Fruit fly (Drosophila melanogaster) whole organism, embryonic: ENCODE data around the gene Cp190.

ENCODE experiments used
- Aef1 ChIP-seq: fragments of 200-800 bp; sonication (Bioruptor generic); IDR thresholded peaks from 3 replicates; pipeline ENCODE4 v1.3.6; 2022; ENCODE audit warnings: missing biosample characterization, missing genetic modification characterization
- Atf6 ChIP-seq: fragments of 200-800 bp; sonication (Bioruptor generic); IDR thresholded peaks from 2 replicates; pipeline ENCODE4 v1.3.6; 2022; ENCODE audit warnings: missing biosample characterization, missing genetic modification characterization
- B-H2 ChIP-seq: fragments of 200-800 bp; sonication (Bioruptor generic); optimal IDR thresholded peaks from 2 replicates; lab custom pipeline; 2018; ENCODE audit warnings: missing biosample characterization, mild to moderate bottlenecking, missing genetic modification characterization
- BEAF-32 ChIP-seq: fragments of 200-800 bp; sonication (Bioruptor generic); optimal IDR thresholded peaks from 3 replicates; lab custom pipeline; 2017; ENCODE audit warnings: missing biosample characterization, missing genetic modification characterization, mild to moderate bottlenecking, moderate library complexity, missing genetic modification reagents
- Bteb2 ChIP-seq: fragments of 200-800 bp; sonication (Bioruptor generic); optimal IDR thresholded peaks from 2 replicates; lab custom pipeline; 2016; ENCODE audit warnings: missing biosample characterization, missing genetic modification characterization
- CG12155 ChIP-seq: fragments of 200-800 bp; sonication (Bioruptor generic); optimal IDR thresholded peaks from 3 replicates; lab custom pipeline; 2016; ENCODE audit warnings: missing biosample characterization, missing genetic modification characterization
- CG12299 ChIP-seq: fragments of 200-800 bp; sonication (Bioruptor generic); optimal IDR thresholded peaks from 2 replicates; lab custom pipeline; 2018; ENCODE audit warnings: missing biosample characterization, mild to moderate bottlenecking, missing genetic modification characterization
- CG14710 ChIP-seq: fragments of 200-800 bp; sonication (Bioruptor generic); optimal IDR thresholded peaks from 3 replicates; lab custom pipeline; 2019; ENCODE audit warnings: missing biosample characterization, mild to moderate bottlenecking, missing genetic modification characterization, moderate library complexity
- CG15601 ChIP-seq: fragments of 200-800 bp; sonication (Bioruptor generic); optimal IDR thresholded peaks from 3 replicates; lab custom pipeline; 2019; ENCODE audit warnings: missing biosample characterization, mild to moderate bottlenecking, missing genetic modification characterization, moderate library complexity
- CG1602 ChIP-seq: fragments of 200-800 bp; sonication (Bioruptor generic); optimal IDR thresholded peaks from 3 replicates; lab custom pipeline; 2016; ENCODE audit warnings: missing biosample characterization, missing genetic modification characterization
- CG16863 ChIP-seq: fragments of 200-800 bp; sonication (Bioruptor generic); optimal IDR thresholded peaks from 3 replicates; lab custom pipeline; 2016; ENCODE audit warnings: missing biosample characterization, missing genetic modification characterization
- CG2678 ChIP-seq: fragments of 200-800 bp; sonication (Bioruptor generic); optimal IDR thresholded peaks from 3 replicates; lab custom pipeline; 2019; ENCODE audit warnings: missing biosample characterization, mild to moderate bottlenecking, missing genetic modification characterization, moderate library complexity
- CG2712 ChIP-seq: fragments of 200-800 bp; optimal IDR thresholded peaks from 3 replicates; lab custom pipeline; 2019; ENCODE audit warnings: missing biosample characterization, mild to moderate bottlenecking, missing genetic modification characterization, moderate library complexity
- CG30020 ChIP-seq: fragments of 200-800 bp; optimal IDR thresholded peaks from 2 replicates; lab custom pipeline; 2019; ENCODE audit warnings: missing biosample characterization, mild to moderate bottlenecking, missing genetic modification characterization, moderate library complexity
- CG32767 ChIP-seq: fragments of 200-800 bp; sonication (Bioruptor generic); IDR thresholded peaks from 2 replicates; pipeline ENCODE4 v1.3.6; 2022; ENCODE audit warnings: missing biosample characterization, missing genetic modification characterization
- CG3281 ChIP-seq: fragments of 200-800 bp; sonication (Bioruptor generic); optimal IDR thresholded peaks from 3 replicates; lab custom pipeline; 2017; ENCODE audit warnings: missing biosample characterization, mild to moderate bottlenecking, missing genetic modification characterization
- CG4617 ChIP-seq: fragments of 200-800 bp; sonication (Bioruptor generic); optimal IDR thresholded peaks from 3 replicates; lab custom pipeline; 2016; ENCODE audit warnings: missing biosample characterization, missing genetic modification characterization, borderline replicate concordance
- CG6683 ChIP-seq: fragments of 200-800 bp; sonication (Bioruptor generic); optimal IDR thresholded peaks from 2 replicates; lab custom pipeline; 2017; ENCODE audit warnings: missing biosample characterization, mild to moderate bottlenecking, missing genetic modification characterization, missing genetic modification reagents
- CG6765 ChIP-seq: fragments of 200-800 bp; sonication (Bioruptor generic); optimal IDR thresholded peaks from 3 replicates; lab custom pipeline; 2017; ENCODE audit warnings: missing biosample characterization, mild to moderate bottlenecking, missing genetic modification characterization
- CG7839 ChIP-seq: fragments of 200-800 bp; sonication (Bioruptor generic); optimal IDR thresholded peaks from 3 replicates; lab custom pipeline; 2018; ENCODE audit warnings: missing biosample characterization, mild to moderate bottlenecking, missing genetic modification characterization, moderate library complexity
- CG8290 ChIP-seq, 3 experiments: fragments of 200-800 bp; sonication (Bioruptor generic); optimal IDR thresholded peaks; 2 replicates each; lab custom pipeline; 2016 to 2019; ENCODE audit warnings: missing biosample characterization in 3 of 3, missing genetic modification characterization in 3 of 3, mild to moderate bottlenecking in 2 of 3, moderate library complexity in 1 of 3
- CG9609 ChIP-seq: fragments of 200-800 bp; sonication (Bioruptor generic); optimal IDR thresholded peaks from 3 replicates; lab custom pipeline; 2016; ENCODE audit warnings: missing biosample characterization, missing genetic modification characterization
- CG9876 ChIP-seq: fragments of 200-800 bp; sonication (Bioruptor generic); optimal IDR thresholded peaks from 2 replicates; lab custom pipeline; 2016; ENCODE audit warnings: missing biosample characterization, missing genetic modification characterization
- CG9932 ChIP-seq: fragments of 200-800 bp; sonication (Bioruptor generic); IDR thresholded peaks from 2 replicates; pipeline ENCODE4 v1.3.6; 2022; ENCODE audit warnings: missing biosample characterization, missing genetic modification characterization
- D ChIP-seq, 2 experiments: fragments of 200-800 bp in 1 of 2; fragments of >200 bp in 1 of 2; sonication (Bioruptor generic) in 1 of 2; optimal IDR thresholded peaks; 2 replicates in 1 of 2; 3 replicates in 1 of 2; lab custom pipeline; 2017; ENCODE audit warnings: mild to moderate bottlenecking in 1 of 2, missing biosample characterization in 1 of 2, missing genetic modification characterization in 1 of 2, missing genetic modification reagents in 1 of 2
- D19B ChIP-seq: fragments of 200-800 bp; sonication (Bioruptor generic); optimal IDR thresholded peaks from 2 replicates; lab custom pipeline; 2017; ENCODE audit warnings: missing biosample characterization, mild to moderate bottlenecking, missing genetic modification characterization
- Dip3 ChIP-seq: fragments of 200-800 bp; sonication (Bioruptor generic); optimal IDR thresholded peaks from 3 replicates; lab custom pipeline; 2016; ENCODE audit warnings: missing biosample characterization, missing genetic modification characterization
- Gsc ChIP-seq: fragments of 200-800 bp; sonication (Bioruptor generic); IDR thresholded peaks from 2 replicates; pipeline ENCODE4 v1.3.6; 2022; ENCODE audit warnings: missing biosample characterization, missing genetic modification characterization
- Hand ChIP-seq: fragments of 200-800 bp; sonication (Bioruptor generic); optimal IDR thresholded peaks from 2 replicates; lab custom pipeline; 2017; ENCODE audit warnings: mild to moderate bottlenecking, missing biosample characterization, missing genetic modification reagents, missing genetic modification characterization
- Hsf ChIP-seq: fragments of 200-800 bp; sonication (Bioruptor generic); optimal IDR thresholded peaks from 3 replicates; lab custom pipeline; 2016; ENCODE audit warnings: missing biosample characterization, missing genetic modification characterization
- Myb ChIP-seq: fragments of 200-800 bp; sonication (Bioruptor generic); optimal IDR thresholded peaks from 2 replicates; lab custom pipeline; 2016; ENCODE audit warnings: missing biosample characterization, missing genetic modification characterization
- NC2α ChIP-seq: fragments of 200-800 bp; sonication (Bioruptor generic); optimal IDR thresholded peaks from 2 replicates; lab custom pipeline; 2016; ENCODE audit warnings: missing biosample characterization, missing genetic modification characterization
- Nf-YC ChIP-seq: fragments of 200-800 bp; optimal IDR thresholded peaks from 3 replicates; lab custom pipeline; 2019; ENCODE audit warnings: missing biosample characterization, mild to moderate bottlenecking, missing genetic modification characterization, moderate library complexity
- cas ChIP-seq: fragments of 200-800 bp; sonication (Bioruptor generic); IDR thresholded peaks from 2 replicates; pipeline ENCODE4 v1.3.6; 2022; ENCODE audit warnings: missing biosample characterization, missing genetic modification characterization
- chn ChIP-seq: fragments of 200-800 bp; sonication (Bioruptor generic); optimal IDR thresholded peaks from 2 replicates; lab custom pipeline; 2016; ENCODE audit warnings: missing biosample characterization, missing genetic modification characterization
- dmrt11E ChIP-seq: fragments of 200-800 bp; sonication (Bioruptor generic); optimal IDR thresholded peaks from 3 replicates; lab custom pipeline; 2018; ENCODE audit warnings: missing biosample characterization, mild to moderate bottlenecking, missing genetic modification characterization, moderate library complexity
- emc ChIP-seq: fragments of 200-800 bp; sonication (Bioruptor generic); optimal IDR thresholded peaks from 2 replicates; lab custom pipeline; 2016; ENCODE audit warnings: missing biosample characterization, missing genetic modification characterization
- ewg ChIP-seq: fragments of 200-800 bp; sonication (Bioruptor generic); optimal IDR thresholded peaks from 3 replicates; lab custom pipeline; 2017; ENCODE audit warnings: mild to moderate bottlenecking, missing biosample characterization, missing genetic modification reagents, missing genetic modification characterization
- eyg ChIP-seq: fragments of 200-800 bp; sonication (Bioruptor generic); optimal IDR thresholded peaks from 3 replicates; lab custom pipeline; 2016; ENCODE audit warnings: missing biosample characterization, missing genetic modification characterization
- lola ChIP-seq, 3 experiments: fragments of >200 bp in 2 of 3; fragments of 200-800 bp in 1 of 3; sonication (Bioruptor generic) in 1 of 3; optimal IDR thresholded peaks; 2 replicates each; lab custom pipeline; 2017 to 2019; ENCODE audit warnings: missing biosample characterization in 3 of 3, missing genetic modification characterization in 3 of 3, mild to moderate bottlenecking in 1 of 3, moderate library complexity in 1 of 3
- peb ChIP-seq: fragments of 200-800 bp; sonication (Bioruptor generic); IDR thresholded peaks from 2 replicates; pipeline ENCODE4 v1.3.6; 2022; ENCODE audit warnings: missing biosample characterization, missing genetic modification characterization
- pros ChIP-seq: fragments of 200-800 bp; sonication (Bioruptor generic); optimal IDR thresholded peaks from 3 replicates; lab custom pipeline; 2019; ENCODE audit warnings: missing biosample characterization, mild to moderate bottlenecking, missing genetic modification characterization, moderate library complexity
- ssp ChIP-seq: fragments of 200-800 bp; sonication (Bioruptor generic); IDR thresholded peaks from 2 replicates; pipeline ENCODE4 v1.3.6; 2022; ENCODE audit warnings: missing biosample characterization, missing genetic modification characterization
- trem ChIP-seq: fragments of 200-800 bp; optimal IDR thresholded peaks from 3 replicates; lab custom pipeline; 2019; ENCODE audit warnings: missing biosample characterization, mild to moderate bottlenecking, missing genetic modification characterization, moderate library complexity
- twi ChIP-seq: fragments of 200-800 bp; optimal IDR thresholded peaks from 2 replicates; lab custom pipeline; 2019; ENCODE audit warnings: missing biosample characterization, mild to moderate bottlenecking, missing genetic modification characterization, moderate library complexity
- tx ChIP-seq: fragments of 200-800 bp; sonication (Bioruptor generic); optimal IDR thresholded peaks from 2 replicates; lab custom pipeline; 2016; ENCODE audit warnings: missing biosample characterization, missing genetic modification characterization
- unpg ChIP-seq: fragments of 200-800 bp; sonication (Bioruptor generic); optimal IDR thresholded peaks from 3 replicates; lab custom pipeline; 2018; ENCODE audit warnings: missing biosample characterization, mild to moderate bottlenecking, missing genetic modification characterization, moderate library complexity
- vvl ChIP-seq: fragments of 200-800 bp; sonication (Bioruptor generic); IDR thresholded peaks from 2 replicates; pipeline ENCODE4 v1.3.6; 2022; ENCODE audit warnings: missing biosample characterization, missing genetic modification characterization
- wdn ChIP-seq: fragments of 200-800 bp; sonication (Bioruptor generic); IDR thresholded peaks from 2 replicates; pipeline ENCODE4 v1.3.6; 2022; ENCODE audit warnings: missing biosample characterization, missing genetic modification characterization

The Cp190 gene

dm6 chr3R:15265406-15266040 is 9.5 kb downstream of the Cp190 start, which contains the start of gene ATPsynO (continued):
- peak; percentile 57 for TF ChIP-seq B-H2 (GFP tag; lab: Kevin White, UChicago)
- no peak for TF ChIP-seq wdn (GFP tag; lab: Robert Waterston, UW)
- TF ChIP-seq CG9609 (GFP tag; lab: Kevin White, UChicago): no peak
- TF ChIP-seq CG6765: no peak
- no peak for TF ChIP-seq CG8290 (GFP tag; optimal IDR thresholded peaks at IDR 0.05; lab: Kevin White, UChicago)
- TF ChIP-seq CG8290 (tag; optimal IDR thresholded peaks at IDR 0.05; lab: Kevin White, UChicago): no peak
- TF ChIP-seq BEAF-32: peak; percentile 57
- TF ChIP-seq Hsf (GFP tag; lab: Kevin White, UChicago): peak; percentile 14
- peak; percentile 22; the same call in 1 of the 2 replicates for TF ChIP-seq CG9932 (GFP tag; lab: Robert Waterston, UW)
- no peak for TF ChIP-seq unpg (GFP tag; lab: Kevin White, UChicago)
- TF ChIP-seq Hand (GFP tag; lab: Kevin White, UChicago): no peak
- TF ChIP-seq CG4617 (GFP tag; lab: Kevin White, UChicago): peak; percentile 69
- no peak for TF ChIP-seq CG7839 (tag; lab: Kevin White, UChicago)
- TF ChIP-seq chn (GFP tag; lab: Kevin White, UChicago): no peak
- TF ChIP-seq CG1602: no peak
- peak; percentile 11 for TF ChIP-seq eyg (GFP tag; lab: Kevin White, UChicago)
- peak; percentile 43 for TF ChIP-seq CG12155 (GFP tag; lab: Kevin White, UChicago)
- TF ChIP-seq CG6683 (GFP tag; lab: Kevin White, UChicago): no peak
- TF ChIP-seq vvl: peak; percentile 18; the same call in 1 of the 2 replicates
- no peak for TF ChIP-seq tx (GFP tag; lab: Kevin White, UChicago)
- peak; percentile 53 for TF ChIP-seq CG14710 (tag; lab: Kevin White, UChicago)
- TF ChIP-seq Atf6 (GFP tag; lab: Robert Waterston, UW): no peak
- no peak for TF ChIP-seq CG32767 (GFP tag; lab: Robert Waterston, UW)
- TF ChIP-seq D (optimal IDR thresholded peaks at IDR 0.05; lab: Kevin White, UChicago): no peak
- TF ChIP-seq D (GFP tag; optimal IDR thresholded peaks at IDR 0.05; lab: Kevin White, UChicago): no peak
- TF ChIP-seq Bteb2 (GFP tag; lab: Kevin White, UChicago): no peak
- no peak for TF ChIP-seq ssp (GFP tag; lab: Robert Waterston, UW)
- TF ChIP-seq CG2678 (tag; lab: Kevin White, UChicago): no peak
- TF ChIP-seq emc (GFP tag; lab: Kevin White, UChicago): no peak
- no peak for TF ChIP-seq Dip3
- peak; percentile 51 for TF ChIP-seq Myb (GFP tag; lab: Kevin White, UChicago)
- peak; percentile 56 for TF ChIP-seq Nf-YC (tag; lab: Kevin White, UChicago)
- TF ChIP-seq peb (GFP tag; lab: Robert Waterston, UW): no peak
- TF ChIP-seq CG3281 (GFP tag; lab: Kevin White, UChicago): peak; percentile 100
- TF ChIP-seq cas (GFP tag; lab: Robert Waterston, UW): no peak
- TF ChIP-seq Aef1 (GFP tag; lab: Robert Waterston, UW): no peak
- TF ChIP-seq CG16863 (GFP tag; lab: Kevin White, UChicago): no peak
- no peak for TF ChIP-seq twi (tag; lab: Kevin White, UChicago)
- no peak for TF ChIP-seq Gsc
- peak; percentile 60 for TF ChIP-seq CG30020 (tag; lab: Kevin White, UChicago)
- no peak for TF ChIP-seq lola (GFP tag; optimal IDR thresholded peaks at IDR 0.05; lab: Kevin White, UChicago)
- peak; percentile 59 for TF ChIP-seq CG2712 (tag; lab: Kevin White, UChicago)
- peak; percentile 28 for TF ChIP-seq CG15601 (tag; lab: Kevin White, UChicago)
- TF ChIP-seq ewg (GFP tag; lab: Kevin White, UChicago): no peak
- no peak for TF ChIP-seq CG9876 (GFP tag; lab: Kevin White, UChicago)
- no peak for TF ChIP-seq NC2α
- no peak for TF ChIP-seq D19B (GFP tag; lab: Kevin White, UChicago)
- no peak for TF ChIP-seq CG12299 (tag; lab: Kevin White, UChicago)
- no peak for TF ChIP-seq pros (GFP tag; lab: Kevin White, UChicago)
- peak; percentile 69 for TF ChIP-seq trem (tag; lab: Kevin White, UChicago)
- TF ChIP-seq dmrt11E (tag; lab: Kevin White, UChicago): peak; percentile 26
